Fruit fly (Drosophila melanogaster) whole organism, embryonic: Measurements from ENCODE around the gene CG3652.
A peak's percentile ranks its signal among the peaks of the same experiment; 100 is the strongest.

Experiments used
- BEAF-32 ChIP-seq: fragments of 200-800 bp; sonication (Bioruptor generic); optimal IDR thresholded peaks from 3 replicates; lab custom pipeline; 2017; ENCODE audit warnings: missing biosample characterization, missing genetic modification characterization, mild to moderate bottlenecking, moderate library complexity, missing genetic modification reagents
- CG10147 ChIP-seq: fragments of 200-800 bp; sonication (Bioruptor generic); optimal IDR thresholded peaks from 2 replicates; lab custom pipeline; 2019; ENCODE audit warnings: missing biosample characterization, mild to moderate bottlenecking, missing genetic modification characterization, moderate library complexity
- CG10959 ChIP-seq: fragments of 200-800 bp; sonication (Bioruptor generic); IDR thresholded peaks from 2 replicates; pipeline ENCODE4 v1.3.6; 2022; ENCODE audit warnings: missing biosample characterization, missing genetic modification characterization
- CG11696 ChIP-seq: fragments of 200-800 bp; sonication (Bioruptor generic); IDR thresholded peaks from 2 replicates; pipeline ENCODE4 v1.3.6; 2022; ENCODE audit warnings: missing biosample characterization, missing genetic modification characterization
- CG12219 ChIP-seq: fragments of 200-800 bp; sonication (Bioruptor generic); optimal IDR thresholded peaks from 3 replicates; lab custom pipeline; 2018; ENCODE audit warnings: missing biosample characterization, mild to moderate bottlenecking, missing genetic modification characterization
- CG12391 ChIP-seq: fragments of 200-800 bp; sonication (Bioruptor generic); optimal IDR thresholded peaks from 3 replicates; lab custom pipeline; 2018; ENCODE audit warnings: missing biosample characterization, mild to moderate bottlenecking, missing genetic modification characterization, moderate library complexity
- CG14965 ChIP-seq: fragments of 200-800 bp; sonication (Bioruptor generic); optimal IDR thresholded peaks from 2 replicates; lab custom pipeline; 2016; ENCODE audit warnings: missing biosample characterization, missing genetic modification characterization, borderline replicate concordance
- CG15601 ChIP-seq: fragments of 200-800 bp; sonication (Bioruptor generic); optimal IDR thresholded peaks from 3 replicates; lab custom pipeline; 2019; ENCODE audit warnings: missing biosample characterization, mild to moderate bottlenecking, missing genetic modification characterization, moderate library complexity
- CG1647 ChIP-seq: fragments of 200-800 bp; sonication (Bioruptor generic); optimal IDR thresholded peaks from 3 replicates; lab custom pipeline; 2016; ENCODE audit warnings: missing biosample characterization, missing genetic modification characterization
- CG16813 ChIP-seq: fragments of 200-800 bp; sonication (Bioruptor generic); IDR thresholded peaks from 3 replicates; pipeline ENCODE4 v1.3.6; 2022; ENCODE audit warnings: missing biosample characterization, missing genetic modification characterization; ENCODE audit not compliant: partially characterized antibody
- CG18599 ChIP-seq: fragments of 200-800 bp; sonication (Bioruptor generic); optimal IDR thresholded peaks from 3 replicates; lab custom pipeline; 2017; ENCODE audit warnings: missing biosample characterization, missing genetic modification characterization, mild to moderate bottlenecking, moderate library complexity, missing genetic modification reagents
- CG2678 ChIP-seq: fragments of 200-800 bp; sonication (Bioruptor generic); optimal IDR thresholded peaks from 3 replicates; lab custom pipeline; 2019; ENCODE audit warnings: missing biosample characterization, mild to moderate bottlenecking, missing genetic modification characterization, moderate library complexity
- CG3281 ChIP-seq: fragments of 200-800 bp; sonication (Bioruptor generic); optimal IDR thresholded peaks from 3 replicates; lab custom pipeline; 2017; ENCODE audit warnings: missing biosample characterization, mild to moderate bottlenecking, missing genetic modification characterization
- CG33213 ChIP-seq: fragments of 200-800 bp; sonication (Bioruptor generic); optimal IDR thresholded peaks from 3 replicates; lab custom pipeline; 2016; ENCODE audit warnings: missing biosample characterization, missing genetic modification characterization
- CG4854 ChIP-seq: fragments of 200-800 bp; sonication (Bioruptor generic); optimal IDR thresholded peaks from 2 replicates; lab custom pipeline; 2016; ENCODE audit warnings: missing biosample characterization, missing genetic modification characterization, inconsistent platforms
- CG5953 ChIP-seq: fragments of 200-800 bp; sonication (Bioruptor generic); IDR thresholded peaks from 2 replicates; pipeline ENCODE4 v1.3.6; 2022; ENCODE audit warnings: missing biosample characterization, missing genetic modification characterization
- CG7745 ChIP-seq: fragments of 200-800 bp; sonication (Bioruptor generic); optimal IDR thresholded peaks from 2 replicates; lab custom pipeline; 2018; ENCODE audit warnings: missing biosample characterization, mild to moderate bottlenecking, missing genetic modification characterization, moderate library complexity
- CG7786 ChIP-seq: fragments of 200-800 bp; sonication (Bioruptor generic); optimal IDR thresholded peaks from 2 replicates; lab custom pipeline; 2016; ENCODE audit warnings: missing biosample characterization, missing genetic modification characterization
- CHES-1-like ChIP-seq: fragments of 200-800 bp; sonication (Bioruptor generic); optimal IDR thresholded peaks from 2 replicates; lab custom pipeline; 2016; ENCODE audit warnings: missing biosample characterization, missing genetic modification characterization
- CoRest ChIP-seq: fragments of 200-800 bp; sonication (Bioruptor generic); optimal IDR thresholded peaks from 3 replicates; lab custom pipeline; 2018; ENCODE audit warnings: missing biosample characterization, mild to moderate bottlenecking, missing genetic modification characterization, moderate library complexity
- D ChIP-seq, 2 experiments: fragments of 200-800 bp in 1 of 2; fragments of >200 bp in 1 of 2; sonication (Bioruptor generic) in 1 of 2; optimal IDR thresholded peaks; 2 replicates in 1 of 2; 3 replicates in 1 of 2; lab custom pipeline; 2017; ENCODE audit warnings: mild to moderate bottlenecking in 1 of 2, missing biosample characterization in 1 of 2, missing genetic modification characterization in 1 of 2, missing genetic modification reagents in 1 of 2
- D19A ChIP-seq: fragments of 200-800 bp; optimal IDR thresholded peaks from 3 replicates; lab custom pipeline; 2019; ENCODE audit warnings: missing biosample characterization, mild to moderate bottlenecking, missing genetic modification characterization, moderate library complexity
- Dip3 ChIP-seq: fragments of 200-800 bp; sonication (Bioruptor generic); optimal IDR thresholded peaks from 3 replicates; lab custom pipeline; 2016; ENCODE audit warnings: missing biosample characterization, missing genetic modification characterization
- Drgx ChIP-seq: fragments of 200-800 bp; sonication (Bioruptor generic); IDR thresholded peaks from 2 replicates; pipeline ENCODE4 v1.3.6; 2022; ENCODE audit warnings: missing biosample characterization, missing genetic modification characterization
- E2f2 ChIP-seq: fragments of 200-800 bp; sonication (Bioruptor generic); IDR thresholded peaks from 2 replicates; pipeline ENCODE4 v1.3.6; 2022; ENCODE audit warnings: missing biosample characterization, missing genetic modification characterization
- Hand ChIP-seq: fragments of 200-800 bp; sonication (Bioruptor generic); optimal IDR thresholded peaks from 2 replicates; lab custom pipeline; 2017; ENCODE audit warnings: mild to moderate bottlenecking, missing biosample characterization, missing genetic modification reagents, missing genetic modification characterization
- Hmr ChIP-seq: fragments of 200-800 bp; sonication (Bioruptor generic); optimal IDR thresholded peaks from 3 replicates; lab custom pipeline; 2017; ENCODE audit warnings: mild to moderate bottlenecking, missing biosample characterization, missing genetic modification reagents, missing genetic modification characterization
- Hr51 ChIP-seq, 2 experiments: fragments of 200-800 bp; sonication (Bioruptor generic); optimal IDR thresholded peaks; 2 replicates in 1 of 2; 3 replicates in 1 of 2; lab custom pipeline; 2016 to 2018; ENCODE audit warnings: missing biosample characterization in 2 of 2, missing genetic modification characterization in 2 of 2, mild to moderate bottlenecking in 1 of 2, moderate library complexity in 1 of 2
- Hsf ChIP-seq: fragments of 200-800 bp; sonication (Bioruptor generic); optimal IDR thresholded peaks from 3 replicates; lab custom pipeline; 2016; ENCODE audit warnings: missing biosample characterization, missing genetic modification characterization
- Lpt ChIP-seq: fragments of >200 bp; optimal IDR thresholded peaks from 2 replicates; lab custom pipeline; 2018; ENCODE audit warnings: missing biosample characterization, missing genetic modification characterization
- Usf ChIP-seq: fragments of 200-800 bp; sonication (Bioruptor generic); optimal IDR thresholded peaks from 2 replicates; lab custom pipeline; 2017; ENCODE audit warnings: missing genotype, missing biosample characterization, missing genetic modification characterization
- az2 ChIP-seq: fragments of 200-800 bp; sonication (Bioruptor generic); optimal IDR thresholded peaks from 3 replicates; lab custom pipeline; 2016; ENCODE audit warnings: missing biosample characterization, missing genetic modification characterization
- bab2 ChIP-seq: fragments of 200-800 bp; sonication (Bioruptor generic); optimal IDR thresholded peaks from 2 replicates; lab custom pipeline; 2016; ENCODE audit warnings: missing biosample characterization, missing genetic modification characterization
- bcd ChIP-seq: fragments of 200-800 bp; sonication (Bioruptor generic); optimal IDR thresholded peaks from 2 replicates; lab custom pipeline; 2017; ENCODE audit warnings: missing biosample characterization, mild to moderate bottlenecking, missing genetic modification characterization
- br ChIP-seq: fragments of >200 bp; optimal IDR thresholded peaks from 2 replicates; lab custom pipeline; 2017
- caup ChIP-seq: fragments of 200-800 bp; sonication (Bioruptor generic); optimal IDR thresholded peaks from 3 replicates; lab custom pipeline; 2017; ENCODE audit warnings: missing biosample characterization, mild to moderate bottlenecking, missing genetic modification characterization, moderate library complexity; ENCODE audit not compliant: severe bottlenecking
- fd64A ChIP-seq: fragments of 200-800 bp; sonication (Bioruptor generic); optimal IDR thresholded peaks from 3 replicates; lab custom pipeline; 2018; ENCODE audit warnings: missing biosample characterization, mild to moderate bottlenecking, missing genetic modification characterization
- gce ChIP-seq: fragments of 200-800 bp; sonication (Bioruptor generic); IDR thresholded peaks from 3 replicates; pipeline ENCODE4 v1.3.6; 2022; ENCODE audit warnings: missing biosample characterization, missing genetic modification characterization
- gem ChIP-seq: fragments of 200-800 bp; sonication (Bioruptor generic); optimal IDR thresholded peaks from 2 replicates; lab custom pipeline; 2019; ENCODE audit warnings: missing biosample characterization, mild to moderate bottlenecking, missing genetic modification characterization, moderate library complexity
- gsb-n ChIP-seq: fragments of 200-800 bp; sonication (Bioruptor generic); optimal IDR thresholded peaks from 3 replicates; lab custom pipeline; 2018; ENCODE audit warnings: missing biosample characterization, mild to moderate bottlenecking, missing genetic modification characterization
- hbn ChIP-seq: fragments of 200-800 bp; sonication (Bioruptor generic); IDR thresholded peaks from 2 replicates; pipeline ENCODE4 v1.3.6; 2022; ENCODE audit warnings: missing biosample characterization, missing genetic modification characterization; ENCODE audit not compliant: partially characterized antibody
- lilli ChIP-seq: fragments of 200-800 bp; sonication (Bioruptor generic); optimal IDR thresholded peaks from 3 replicates; lab custom pipeline; 2016; ENCODE audit warnings: missing biosample characterization, missing genetic modification characterization
- luna ChIP-seq: fragments of 200-800 bp; sonication (Bioruptor generic); optimal IDR thresholded peaks from 2 replicates; lab custom pipeline; 2016; ENCODE audit warnings: missing biosample characterization, missing genetic modification characterization
- pb ChIP-seq: fragments of 200-800 bp; sonication (Bioruptor generic); optimal IDR thresholded peaks from 3 replicates; lab custom pipeline; 2016; ENCODE audit warnings: missing biosample characterization, missing genetic modification characterization
- sug ChIP-seq: fragments of 200-800 bp; optimal IDR thresholded peaks from 2 replicates; lab custom pipeline; 2019; ENCODE audit warnings: missing biosample characterization, mild to moderate bottlenecking, missing genetic modification characterization, moderate library complexity
- unpg ChIP-seq: fragments of 200-800 bp; sonication (Bioruptor generic); optimal IDR thresholded peaks from 3 replicates; lab custom pipeline; 2018; ENCODE audit warnings: missing biosample characterization, mild to moderate bottlenecking, missing genetic modification characterization, moderate library complexity
- yki ChIP-seq: fragments of >200 bp; optimal IDR thresholded peaks from 3 replicates; lab custom pipeline; 2018
- zf30C ChIP-seq: fragments of 200-800 bp; sonication (Bioruptor generic); optimal IDR thresholded peaks from 3 replicates; lab custom pipeline; 2018; ENCODE audit warnings: missing biosample characterization, mild to moderate bottlenecking, missing genetic modification characterization

The CG3652 gene

dm6 chr2L:4440881-4441737, 47.4 kb upstream of the CG3652 start, which contains the start of gene CG15431 (continued):
- TF ChIP-seq CG12391 (tag; lab: Kevin White, UChicago) (peak; percentile 61), luna (GFP tag; lab: Kevin White, UChicago) (no peak), Lpt (GFP tag; lab: Kevin White, UChicago) (no peak), Dip3 (GFP tag; lab: Kevin White, UChicago) (no peak), az2 (GFP tag; lab: Kevin White, UChicago) (peak; percentile 52), Hsf (GFP tag; lab: Kevin White, UChicago) (peak; percentile 33), CG12219 (GFP tag; lab: Kevin White, UChicago) (no peak), Hr51 (GFP tag; optimal IDR thresholded peaks at IDR 0.05; lab: Kevin White, UChicago) (peak; percentile 52 to 62), Usf (GFP tag; lab: Kevin White, UChicago) (no peak), caup (GFP tag; lab: Kevin White, UChicago) (peak; percentile 70), CG5953 (GFP tag; lab: Robert Waterston, UW) (no peak), gem (tag; lab: Kevin White, UChicago) (peak; percentile 69), yki (lab: Kevin White, UChicago) (no peak), Drgx (0 out of 2 replicates have a peak, but pooled peaks have one; percentile 49), gsb-n (tag; lab: Kevin White, UChicago) (no peak), fd64A (no peak), CG14965 (no peak), Hmr (peak; percentile 75), gce (GFP tag; lab: Robert Waterston, UW) (no peak), D (optimal IDR thresholded peaks at IDR 0.05; lab: Kevin White, UChicago) (no peak), D (GFP tag; optimal IDR thresholded peaks at IDR 0.05; lab: Kevin White, UChicago) (no peak), CG16813 (no peak), CG1647 (peak; percentile 23), bab2 (GFP tag; lab: Kevin White, UChicago) (peak; percentile 33), D19A (tag; lab: Kevin White, UChicago) (no peak), E2f2 (peak; percentile 48), CG18599 (GFP tag; lab: Kevin White, UChicago) (peak; percentile 85), CG33213 (GFP tag; lab: Kevin White, UChicago) (no peak), unpg (GFP tag; lab: Kevin White, UChicago) (peak; percentile 66), zf30C (GFP tag; lab: Kevin White, UChicago) (peak; percentile 67), hbn (no peak), CHES-1-like (GFP tag; lab: Kevin White, UChicago) (no peak), CoRest (tag; lab: Kevin White, UChicago) (peak; percentile 47), CG7745 (no peak), CG2678 (tag; lab: Kevin White, UChicago) (peak; percentile 69), pb (no peak), CG15601 (tag; lab: Kevin White, UChicago) (no peak), BEAF-32 (GFP tag; lab: Kevin White, UChicago) (no peak), CG4854 (GFP tag; lab: Kevin White, UChicago) (peak; percentile 41), CG3281 (GFP tag; lab: Kevin White, UChicago) (peak; percentile 69), Hand (GFP tag; lab: Kevin White, UChicago) (peak; percentile 19), sug (tag; lab: Kevin White, UChicago) (peak; percentile 37), br (no peak), lilli (peak; percentile 69), CG10959 (GFP tag; lab: Robert Waterston, UW) (no peak), CG11696 (GFP tag; lab: Robert Waterston, UW) (no peak), CG7786 (peak; percentile 13), bcd (peak; percentile 58), CG10147 (GFP tag; lab: Kevin White, UChicago) (peak; percentile 28)
